Worm (Caenorhabditis elegans) whole organism, midembryonic: ENCODE measurements around the gene C06G3.8.

ENCODE experiments used
- T22C8.4 ChIP-seq: fragments of 200-800 bp; sonication (Bioruptor generic); IDR thresholded peaks from 2 replicates; pipeline ENCODE4 v1.3.6; 2022; ENCODE audit warnings: missing genetic modification characterization, missing compliant biosample characterization
- cog-1 ChIP-seq: sonication (generic microtip); optimal IDR thresholded peaks from 2 replicates; lab custom pipeline; 2016; ENCODE audit warnings: missing genetic modification characterization, missing compliant biosample characterization
- flt-1 ChIP-seq: fragments of 200-800 bp; sonication (Bioruptor generic); IDR thresholded peaks from 2 replicates; pipeline ENCODE4 v1.3.6; 2022; ENCODE audit warnings: missing genetic modification characterization, missing compliant biosample characterization
- klf-2 ChIP-seq: fragments of 200-800 bp; sonication (Bioruptor generic); conservative IDR thresholded peaks from 2 replicates; pipeline ENCODE4 v1.3.6; 2022; ENCODE audit warnings: missing genetic modification reagents, missing genetic modification characterization, missing compliant biosample characterization
- med-1 ChIP-seq: sonication (generic microtip); optimal IDR thresholded peaks from 2 replicates; lab custom pipeline; 2017; ENCODE audit warnings: missing genetic modification characterization, mild to moderate bottlenecking, missing compliant biosample characterization, antibody characterized with exemption, missing genetic modification reagents; ENCODE audit not compliant: insufficient read depth
- ref-1 ChIP-seq: fragments of 200-800 bp; sonication (Bioruptor generic); conservative IDR thresholded peaks from 2 replicates; pipeline ENCODE4 v1.3.6; 2022; ENCODE audit warnings: missing genetic modification reagents, missing genetic modification characterization, missing compliant biosample characterization
- tab-1 ChIP-seq: fragments of 200-800 bp; sonication (Bioruptor generic); IDR thresholded peaks from 2 replicates; pipeline ENCODE4 v1.3.6; 2022; ENCODE audit warnings: missing genetic modification characterization, missing compliant biosample characterization
- ztf-23 ChIP-seq: fragments of 200-800 bp; sonication (Bioruptor generic); IDR thresholded peaks from 2 replicates; pipeline ENCODE4 v1.3.6; 2022; ENCODE audit warnings: missing genetic modification reagents, missing genetic modification characterization, missing compliant biosample characterization
- ztf-29 ChIP-seq: fragments of 200-800 bp; sonication (Bioruptor generic); IDR thresholded peaks from 2 replicates; pipeline ENCODE4 v1.3.6; 2022; ENCODE audit warnings: missing genetic modification reagents, missing genetic modification characterization, missing compliant biosample characterization

C06G3.8 gene

DNA sequence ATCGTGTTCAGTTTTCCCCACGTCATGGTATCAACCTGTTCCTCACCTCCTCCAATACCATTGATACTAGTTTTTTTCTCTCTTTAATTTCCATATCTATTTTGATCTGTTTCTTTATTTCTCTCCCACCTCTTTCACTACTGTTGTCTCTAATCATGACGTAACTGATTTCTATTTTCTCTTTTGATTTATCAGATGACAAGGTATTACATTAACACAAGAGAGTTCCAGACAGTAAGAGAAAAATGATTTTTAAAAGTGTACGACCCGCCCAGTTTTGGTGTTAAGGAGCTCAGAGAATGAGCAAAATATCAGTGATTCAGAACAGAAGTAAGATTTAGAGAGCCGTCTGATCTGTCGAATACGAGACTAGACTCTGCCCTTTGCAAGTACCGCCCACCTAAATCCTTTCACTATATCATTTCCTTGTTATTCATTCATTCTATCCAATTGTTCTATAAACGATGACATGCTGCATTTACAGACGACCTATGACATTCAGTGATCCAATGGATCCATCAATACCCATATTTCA, 17.4 kb upstream of the C06G3.8 start, which contains the start of gene nhr-105:
TSS of gene nhr-105 (plus strand) at position 485 of the 535 bp plus-strand sequence.
- TF ChIP-seq ztf-23 (GFP tag; lab: Robert Waterston, UW) (no peak), klf-2 (GFP tag; lab: Robert Waterston, UW) (no peak), tab-1 (GFP tag; lab: Robert Waterston, UW) (no peak), ztf-29 (GFP tag; lab: Robert Waterston, UW) (no peak), cog-1 (tag; lab: Kevin White, UChicago) (no peak)

- TF ChIP-seq klf-2 (GFP tag; lab: Robert Waterston, UW): no peak
- no peak for TF ChIP-seq flt-1 (GFP tag; lab: Robert Waterston, UW)
- TF ChIP-seq tab-1 (GFP tag; lab: Robert Waterston, UW): no peak
- no peak for TF ChIP-seq ref-1
- TF ChIP-seq med-1 (GFP tag; lab: Kevin White, UChicago): no peak
- TF ChIP-seq ztf-29 (GFP tag; lab: Robert Waterston, UW): no peak
- TF ChIP-seq cog-1 (tag; lab: Kevin White, UChicago): no peak
- no peak for TF ChIP-seq T22C8.4 (GFP tag; lab: Robert Waterston, UW)
- no peak for TF ChIP-seq ztf-23 (GFP tag; lab: Robert Waterston, UW)
Observed at ce11 chrIV:7048637-7049245, 16.4 kb upstream of the C06G3.8 start.

- TF ChIP-seq cog-1 (tag; lab: Kevin White, UChicago) (no peak), T22C8.4 (GFP tag; lab: Robert Waterston, UW) (no peak), klf-2 (GFP tag; lab: Robert Waterston, UW) (no peak), flt-1 (GFP tag; lab: Robert Waterston, UW) (no peak), med-1 (GFP tag; lab: Kevin White, UChicago) (no peak), ztf-29 (GFP tag; lab: Robert Waterston, UW) (no peak), tab-1 (GFP tag; lab: Robert Waterston, UW) (no peak), ref-1 (no peak), ztf-23 (GFP tag; lab: Robert Waterston, UW) (no peak)
Observed at ce11 chrIV:7047762-7048178, 15.4 kb upstream of the C06G3.8 start.

- TF ChIP-seq med-1 (GFP tag; lab: Kevin White, UChicago) (no peak), T22C8.4 (GFP tag; lab: Robert Waterston, UW) (no peak), cog-1 (tag; lab: Kevin White, UChicago) (no peak), ztf-23 (GFP tag; lab: Robert Waterston, UW) (no peak), ref-1 (no peak), tab-1 (GFP tag; lab: Robert Waterston, UW) (no peak), flt-1 (GFP tag; lab: Robert Waterston, UW) (no peak), klf-2 (GFP tag; lab: Robert Waterston, UW) (no peak), ztf-29 (GFP tag; lab: Robert Waterston, UW) (no peak)
Observed at ce11 chrIV:7046641-7047361, 14.4 kb upstream of the C06G3.8 start.

DNA sequence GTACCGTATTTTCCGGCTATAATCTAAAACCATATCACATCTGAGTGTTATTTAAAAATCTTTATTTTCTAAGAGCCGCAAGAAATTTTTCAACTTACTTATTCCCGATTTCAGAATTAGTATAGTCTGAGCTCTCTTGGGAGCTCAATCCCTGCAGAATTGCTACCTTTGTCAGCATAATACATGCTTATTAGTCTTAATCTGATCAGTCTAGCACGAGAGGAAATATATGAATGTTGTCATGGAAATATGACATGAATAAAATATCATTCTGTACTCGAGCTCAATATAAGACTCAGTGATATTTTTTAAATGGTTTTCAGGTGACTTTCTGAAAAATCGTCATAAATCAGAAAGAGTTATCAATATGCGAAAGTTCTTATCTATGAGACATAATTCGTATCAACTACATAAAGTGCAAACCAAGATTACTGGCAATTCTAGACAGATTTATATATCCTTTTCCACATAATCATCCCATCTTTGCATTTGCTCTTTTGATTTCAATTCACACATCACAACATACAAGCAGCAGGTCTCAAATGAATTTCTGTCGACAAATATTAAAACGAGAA, 13.1 kb upstream of the C06G3.8 start:
- TF ChIP-seq tab-1 (GFP tag; lab: Robert Waterston, UW): no peak
- TF ChIP-seq med-1 (GFP tag; lab: Kevin White, UChicago): no peak
- no peak for TF ChIP-seq flt-1 (GFP tag; lab: Robert Waterston, UW)
- no peak for TF ChIP-seq T22C8.4 (GFP tag; lab: Robert Waterston, UW)
- no peak for TF ChIP-seq ztf-29 (GFP tag; lab: Robert Waterston, UW)
- TF ChIP-seq ref-1: no peak
- no peak for TF ChIP-seq ztf-23 (GFP tag; lab: Robert Waterston, UW)
- TF ChIP-seq cog-1 (tag; lab: Kevin White, UChicago): no peak
- TF ChIP-seq klf-2 (GFP tag; lab: Robert Waterston, UW): no peak

DNA sequence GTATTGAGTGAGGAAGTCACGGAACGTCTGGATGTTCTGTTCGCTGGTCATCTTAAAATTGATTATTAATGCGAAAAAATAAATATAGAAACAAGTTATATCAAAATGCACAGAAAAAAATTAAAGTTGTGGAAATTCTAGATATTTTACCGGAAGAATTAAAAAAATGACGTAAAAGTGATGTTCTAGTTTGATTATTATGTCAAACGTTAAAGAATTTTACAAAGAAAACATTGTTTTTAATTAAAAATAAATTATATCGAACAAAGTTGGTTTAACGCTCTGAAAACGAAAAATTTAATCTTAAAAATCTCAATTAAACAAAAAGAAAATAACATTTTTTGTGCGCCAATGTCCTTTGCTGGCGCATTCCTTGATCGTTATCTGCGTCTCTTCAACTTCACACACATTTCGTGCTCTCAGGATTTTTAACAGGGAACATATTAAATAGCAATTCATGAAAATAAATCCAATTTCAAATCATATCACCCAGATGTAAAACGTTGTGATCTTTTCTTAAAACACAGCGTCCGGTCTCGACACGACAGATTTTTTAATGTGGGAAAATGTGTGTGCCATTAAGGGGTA, 12.3 kb upstream of the C06G3.8 start, which contains the start of gene tin-9.1:
TSS of gene tin-9.1 (minus strand) at position 51 of the 588 bp plus-strand sequence.
- TF ChIP-seq ztf-23 (GFP tag; lab: Robert Waterston, UW) (no peak), med-1 (GFP tag; lab: Kevin White, UChicago) (no peak)

ce11 chrIV:7043430-7043829, 11.1 kb upstream of the C06G3.8 start:
- TF ChIP-seq tab-1 (GFP tag; lab: Robert Waterston, UW) (no peak), ztf-23 (GFP tag; lab: Robert Waterston, UW) (no peak), ref-1 (no peak), cog-1 (tag; lab: Kevin White, UChicago) (no peak), ztf-29 (GFP tag; lab: Robert Waterston, UW) (no peak), flt-1 (GFP tag; lab: Robert Waterston, UW) (no peak), klf-2 (GFP tag; lab: Robert Waterston, UW) (no peak), med-1 (GFP tag; lab: Kevin White, UChicago) (no peak), T22C8.4 (GFP tag; lab: Robert Waterston, UW) (no peak)

DNA sequence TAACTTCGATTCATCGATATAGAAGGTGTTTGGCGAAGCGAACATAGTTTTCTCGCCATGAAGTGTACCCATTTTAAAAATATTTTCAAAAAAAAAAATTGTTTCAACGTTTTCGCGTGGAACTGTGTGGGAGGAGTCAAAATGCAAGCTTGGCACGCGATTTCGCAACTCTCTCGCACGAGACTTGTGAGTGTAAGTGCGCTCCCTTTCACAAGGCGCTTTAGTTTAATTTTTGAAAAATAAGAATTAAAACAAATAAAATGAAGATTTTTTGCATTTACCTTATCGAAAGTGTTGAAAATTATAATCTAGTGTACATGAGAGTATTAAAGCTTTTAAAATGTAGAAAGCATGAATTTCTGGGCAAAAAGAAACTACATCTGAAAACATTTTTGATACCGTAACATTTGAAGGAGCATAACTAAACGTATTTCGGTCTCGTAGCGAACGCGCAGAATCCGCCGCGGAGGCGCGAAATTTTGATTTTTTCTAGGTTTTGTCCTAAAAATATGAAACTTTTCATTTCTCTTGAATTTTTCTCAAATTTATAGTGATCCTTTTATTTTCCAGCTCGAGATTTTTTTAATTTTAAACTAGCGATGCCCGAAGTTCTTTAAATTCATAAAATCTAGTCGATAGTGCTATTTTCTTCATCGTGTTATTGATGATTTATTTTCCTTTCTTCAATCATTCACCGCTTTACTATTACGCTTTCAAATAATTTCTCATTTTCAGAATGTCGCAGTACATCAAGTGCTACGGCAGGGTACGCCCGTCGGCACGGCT, 7.3 kb upstream of the C06G3.8 start, which contains the start of the genes cogc-2 and klp-18:
TSS of gene cogc-2 (minus strand) at position 105 of the 786 bp plus-strand sequence.
TSS of gene klp-18 (plus strand) at position 736 of the 786 bp plus-strand sequence.
- TF ChIP-seq T22C8.4 (GFP tag; lab: Robert Waterston, UW) (no peak), ztf-23 (GFP tag; lab: Robert Waterston, UW) (peak; percentile 73; the same call in 1 of the 2 replicates), flt-1 (GFP tag; lab: Robert Waterston, UW) (peak; percentile 73; the same call in 1 of the 2 replicates), ztf-29 (GFP tag; lab: Robert Waterston, UW) (peak; percentile 71), cog-1 (tag; lab: Kevin White, UChicago) (peak; percentile 61), med-1 (GFP tag; lab: Kevin White, UChicago) (peak; percentile 67), klf-2 (GFP tag; lab: Robert Waterston, UW) (no peak), tab-1 (GFP tag; lab: Robert Waterston, UW) (peak; percentile 80), ref-1 (no peak)
